Fruit fly (Drosophila melanogaster) whole organism, prepupa: ENCODE results near the gene CG10958.

Source experiments
- CG10669 ChIP-seq: fragments of 200-800 bp; sonication (Bioruptor generic); optimal IDR thresholded peaks from 3 replicates; lab custom pipeline; 2018; ENCODE audit warnings: missing biosample characterization, mild to moderate bottlenecking, missing genetic modification characterization, moderate library complexity
- CG11294 ChIP-seq: fragments of 200-800 bp; sonication (Bioruptor generic); IDR thresholded peaks from 2 replicates; pipeline ENCODE4 v1.3.6; 2022; ENCODE audit warnings: missing biosample characterization, missing genetic modification characterization
- CG11762 ChIP-seq: fragments of 200-800 bp; sonication (Bioruptor generic); optimal IDR thresholded peaks from 3 replicates; lab custom pipeline; 2016; ENCODE audit warnings: missing biosample characterization, missing genetic modification characterization; ENCODE audit not compliant: insufficient read depth
- CG11902 ChIP-seq: fragments of 200-800 bp; sonication (Bioruptor generic); optimal IDR thresholded peaks from 3 replicates; lab custom pipeline; 2016; ENCODE audit warnings: missing biosample characterization, missing genetic modification characterization
- CG1621 ChIP-seq: fragments of 200-800 bp; sonication (Bioruptor generic); optimal IDR thresholded peaks from 3 replicates; lab custom pipeline; 2018; ENCODE audit warnings: missing biosample characterization, mild to moderate bottlenecking, missing genetic modification characterization
- CG16779 ChIP-seq: fragments of 200-800 bp; sonication (Bioruptor generic); optimal IDR thresholded peaks from 3 replicates; lab custom pipeline; 2017; ENCODE audit warnings: missing biosample characterization, mild to moderate bottlenecking, missing genetic modification characterization
- CG34406 ChIP-seq: fragments of 200-800 bp; sonication (Bioruptor generic); optimal IDR thresholded peaks from 3 replicates; lab custom pipeline; 2016; ENCODE audit warnings: missing biosample characterization, missing genetic modification characterization
- CG3919 ChIP-seq: fragments of 200-800 bp; sonication (Bioruptor generic); optimal IDR thresholded peaks from 3 replicates; lab custom pipeline; 2016; ENCODE audit warnings: missing biosample characterization, missing genetic modification characterization
- CG4318 ChIP-seq: fragments of 200-800 bp; sonication (Bioruptor generic); optimal IDR thresholded peaks from 3 replicates; lab custom pipeline; 2017; ENCODE audit warnings: missing biosample characterization, mild to moderate bottlenecking, missing genetic modification characterization
- CG6163 ChIP-seq: fragments of 200-800 bp; sonication (Bioruptor generic); IDR thresholded peaks from 3 replicates; pipeline ENCODE4 v1.3.6; 2022; ENCODE audit warnings: missing biosample characterization, missing genetic modification characterization
- CG6276 ChIP-seq: fragments of 200-800 bp; sonication (Bioruptor generic); optimal IDR thresholded peaks from 2 replicates; lab custom pipeline; 2017; ENCODE audit warnings: missing biosample characterization, mild to moderate bottlenecking, missing genetic modification characterization
- CG6792 ChIP-seq: fragments of 200-800 bp; sonication (Bioruptor generic); optimal IDR thresholded peaks from 3 replicates; lab custom pipeline; 2016; ENCODE audit warnings: missing biosample characterization, missing genetic modification characterization
- CG6808 ChIP-seq: fragments of 200-800 bp; sonication (Bioruptor generic); optimal IDR thresholded peaks from 3 replicates; lab custom pipeline; 2017; ENCODE audit warnings: missing biosample characterization, missing genetic modification characterization, mild to moderate bottlenecking, moderate library complexity, missing genetic modification reagents
- CG6854 ChIP-seq: fragments of 200-800 bp; sonication (Bioruptor generic); optimal IDR thresholded peaks from 2 replicates; lab custom pipeline; 2017; ENCODE audit warnings: missing biosample characterization, mild to moderate bottlenecking, missing genetic modification characterization
- CG7368 ChIP-seq: fragments of 200-800 bp; sonication (Bioruptor generic); optimal IDR thresholded peaks from 3 replicates; lab custom pipeline; 2016; ENCODE audit warnings: missing biosample characterization, missing genetic modification characterization
- CG8119 ChIP-seq: fragments of 200-800 bp; sonication (Bioruptor generic); IDR thresholded peaks from 3 replicates; pipeline ENCODE4 v1.3.6; 2022; ENCODE audit warnings: missing biosample characterization, missing genetic modification characterization
- CG8319 ChIP-seq: fragments of 200-800 bp; sonication (Bioruptor generic); optimal IDR thresholded peaks from 3 replicates; lab custom pipeline; 2016; ENCODE audit warnings: missing biosample characterization, missing genetic modification characterization
- CG9139 ChIP-seq: fragments of 200-800 bp; sonication (Bioruptor generic); optimal IDR thresholded peaks from 3 replicates; lab custom pipeline; 2017; ENCODE audit warnings: missing biosample characterization, mild to moderate bottlenecking, missing genetic modification characterization
- Eip75B ChIP-seq: fragments of 200-800 bp; sonication (Bioruptor generic); optimal IDR thresholded peaks from 3 replicates; lab custom pipeline; 2016; ENCODE audit warnings: missing biosample characterization, missing genetic modification characterization
- Ets21C ChIP-seq: fragments of 200-800 bp; sonication (Bioruptor generic); optimal IDR thresholded peaks from 3 replicates; lab custom pipeline; 2016; ENCODE audit warnings: missing biosample characterization, missing genetic modification characterization
- Ets96B ChIP-seq: fragments of 200-800 bp; optimal IDR thresholded peaks from 2 replicates; lab custom pipeline; 2019; ENCODE audit warnings: missing biosample characterization, mild to moderate bottlenecking, missing genetic modification characterization, moderate library complexity
- Gug ChIP-seq: fragments of 200-800 bp; sonication (Bioruptor generic); IDR thresholded peaks from 2 replicates; pipeline ENCODE4 v1.3.6; 2022; ENCODE audit warnings: missing biosample characterization, missing genetic modification characterization
- Hr38 ChIP-seq: sonication (Bioruptor generic); optimal IDR thresholded peaks from 2 replicates; lab custom pipeline; 2016; ENCODE audit warnings: missing biosample characterization, missing genetic modification characterization
- Hr4 ChIP-seq: fragments of 200-800 bp; sonication (Bioruptor generic); optimal IDR thresholded peaks from 3 replicates; lab custom pipeline; 2016; ENCODE audit warnings: missing biosample characterization, missing genetic modification characterization
- Lpt ChIP-seq: fragments of 200-800 bp; sonication (Bioruptor generic); optimal IDR thresholded peaks from 3 replicates; lab custom pipeline; 2016; ENCODE audit warnings: missing biosample characterization, missing genetic modification characterization
- Met ChIP-seq: fragments of 200-800 bp; sonication (Bioruptor generic); optimal IDR thresholded peaks from 3 replicates; lab custom pipeline; 2016; ENCODE audit warnings: missing biosample characterization, missing genetic modification characterization
- OdsH ChIP-seq: fragments of 200-800 bp; sonication (Bioruptor generic); optimal IDR thresholded peaks from 3 replicates; lab custom pipeline; 2016; ENCODE audit warnings: missing biosample characterization, missing genetic modification characterization
- Smox ChIP-seq: fragments of 200-800 bp; sonication (Bioruptor generic); optimal IDR thresholded peaks from 3 replicates; lab custom pipeline; 2016; ENCODE audit warnings: missing biosample characterization, missing genetic modification characterization
- Sox14 ChIP-seq: fragments of 200-800 bp; sonication (Bioruptor generic); optimal IDR thresholded peaks from 3 replicates; lab custom pipeline; 2016; ENCODE audit warnings: missing biosample characterization, missing genetic modification characterization
- achi ChIP-seq: fragments of 200-800 bp; sonication (Bioruptor generic); optimal IDR thresholded peaks from 3 replicates; lab custom pipeline; 2016; ENCODE audit warnings: missing biosample characterization, missing genetic modification characterization
- acj6 ChIP-seq: fragments of 200-800 bp; sonication (Bioruptor generic); optimal IDR thresholded peaks from 3 replicates; lab custom pipeline; 2016; ENCODE audit warnings: missing biosample characterization, missing genetic modification characterization
- cyc ChIP-seq: fragments of 200-800 bp; sonication (Bioruptor generic); optimal IDR thresholded peaks from 3 replicates; lab custom pipeline; 2016; ENCODE audit warnings: missing biosample characterization, missing genetic modification characterization
- dac ChIP-seq: fragments of 200-800 bp; sonication (Bioruptor generic); optimal IDR thresholded peaks from 2 replicates; lab custom pipeline; 2017; ENCODE audit warnings: missing biosample characterization, mild to moderate bottlenecking, missing genetic modification characterization
- dsx ChIP-seq: fragments of 200-800 bp; optimal IDR thresholded peaks from 3 replicates; lab custom pipeline; 2019; ENCODE audit warnings: missing biosample characterization, mild to moderate bottlenecking, missing genetic modification characterization, moderate library complexity; ENCODE audit not compliant: poor library complexity, severe bottlenecking
- eg ChIP-seq: fragments of 200-800 bp; sonication (Bioruptor generic); IDR thresholded peaks from 3 replicates; pipeline ENCODE4 v1.3.6; 2022; ENCODE audit warnings: missing biosample characterization, missing genetic modification characterization
- esn ChIP-seq: fragments of 200-800 bp; sonication (Bioruptor generic); optimal IDR thresholded peaks from 2 replicates; lab custom pipeline; 2016; ENCODE audit warnings: missing biosample characterization, mild to moderate bottlenecking, missing genetic modification characterization, moderate library complexity
- fd85E ChIP-seq: fragments of 200-800 bp; sonication (Bioruptor generic); optimal IDR thresholded peaks from 3 replicates; lab custom pipeline; 2016; ENCODE audit warnings: missing biosample characterization, missing genetic modification characterization
- fkh ChIP-seq: fragments of 200-800 bp; sonication (Bioruptor generic); optimal IDR thresholded peaks from 3 replicates; lab custom pipeline; 2017; ENCODE audit warnings: missing biosample characterization, mild to moderate bottlenecking, missing genetic modification characterization, moderate library complexity
- lz ChIP-seq: fragments of 200-800 bp; sonication (Bioruptor generic); optimal IDR thresholded peaks from 3 replicates; lab custom pipeline; 2016; ENCODE audit warnings: missing biosample characterization, missing genetic modification characterization
- net ChIP-seq: fragments of 200-800 bp; sonication (Bioruptor generic); optimal IDR thresholded peaks from 3 replicates; lab custom pipeline; 2016; ENCODE audit warnings: missing biosample characterization, missing genetic modification characterization
- salr ChIP-seq, 2 experiments: fragments of 200-800 bp; sonication (Bioruptor generic); optimal IDR thresholded peaks; 3 replicates each; lab custom pipeline; 2016 to 2018; ENCODE audit warnings: missing biosample characterization in 2 of 2, missing genetic modification characterization in 2 of 2, mild to moderate bottlenecking in 1 of 2
- spab ChIP-seq: fragments of 200-800 bp; sonication (Bioruptor generic); optimal IDR thresholded peaks from 2 replicates; lab custom pipeline; 2017; ENCODE audit warnings: missing biosample characterization, mild to moderate bottlenecking, missing genetic modification characterization, missing genetic modification reagents
- ss ChIP-seq, 2 experiments: fragments of 200-800 bp; sonication (Bioruptor generic); optimal IDR thresholded peaks; 2 replicates in 1 of 2; 3 replicates in 1 of 2; lab custom pipeline; 2017 to 2018; ENCODE audit warnings: mild to moderate bottlenecking in 2 of 2, missing biosample characterization in 2 of 2, missing genetic modification characterization in 2 of 2, moderate library complexity in 1 of 2
- svp ChIP-seq: fragments of 200-800 bp; sonication (Bioruptor generic); peaks from one replicate; lab custom pipeline; 2016; ENCODE audit warnings: missing biosample characterization, missing genetic modification characterization
- vri ChIP-seq: fragments of 200-800 bp; sonication (Bioruptor generic); optimal IDR thresholded peaks from 3 replicates; lab custom pipeline; 2016; ENCODE audit warnings: missing biosample characterization, mild to moderate bottlenecking, missing genetic modification characterization

Gene CG10958

DNA sequence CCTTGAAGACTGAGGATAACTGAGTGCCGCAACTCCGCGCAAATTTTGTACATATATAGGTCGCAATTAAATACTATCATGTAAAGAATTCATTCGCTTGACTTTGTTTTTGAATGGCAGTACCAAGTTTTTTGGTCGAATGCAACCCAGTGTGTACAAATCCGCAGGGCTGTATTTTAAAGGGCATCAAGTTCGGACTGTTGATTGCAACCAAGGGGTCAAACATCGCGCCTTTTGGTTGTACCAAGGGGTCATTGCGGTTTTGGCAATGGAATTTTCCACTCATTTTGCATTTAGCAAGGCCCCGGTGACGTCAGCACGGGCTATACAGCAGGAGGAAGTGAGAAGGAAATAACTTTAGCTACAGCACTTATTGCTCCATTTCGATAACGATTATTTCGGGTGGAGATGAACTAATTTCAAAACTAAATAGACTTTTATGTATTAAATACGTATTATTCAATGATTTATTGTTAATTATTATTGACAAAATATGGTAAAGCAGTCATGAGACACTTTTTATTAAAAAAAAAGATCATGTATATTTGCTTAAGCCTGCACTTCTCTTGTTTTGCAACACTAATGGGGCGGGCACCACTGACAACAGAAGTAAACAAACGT, at the start of gene CG10958 (continued):
- TF ChIP-seq Gug (0 out of 2 replicates have a peak, but pooled peaks have one; percentile 12), Hr4 (GFP tag; lab: Kevin White, UChicago) (peak; percentile 39), Ets96B (tag; lab: Kevin White, UChicago) (peak; percentile 42), CG11294 (GFP tag; lab: Robert Waterston, UW) (no peak; the same call in 1 of the 2 replicates), salr (GFP tag; optimal IDR thresholded peaks at IDR 0.05; lab: Kevin White, UChicago) (no peak), CG11902 (GFP tag; lab: Kevin White, UChicago) (peak; percentile 34), fd85E (GFP tag; lab: Kevin White, UChicago) (peak; percentile 25), Met (GFP tag; lab: Kevin White, UChicago) (no peak), Hr38 (GFP tag; lab: Kevin White, UChicago) (no peak)

- TF ChIP-seq acj6 (no peak), Gug (no peak), cyc (GFP tag; lab: Kevin White, UChicago) (no peak)
Observed at dm6 chrX:8087113-8087512, 45.0 kb upstream of the CG10958 start, which contains the start of gene CG2256. CG2256 (minus strand) TSS chrX:8087213.

DNA sequence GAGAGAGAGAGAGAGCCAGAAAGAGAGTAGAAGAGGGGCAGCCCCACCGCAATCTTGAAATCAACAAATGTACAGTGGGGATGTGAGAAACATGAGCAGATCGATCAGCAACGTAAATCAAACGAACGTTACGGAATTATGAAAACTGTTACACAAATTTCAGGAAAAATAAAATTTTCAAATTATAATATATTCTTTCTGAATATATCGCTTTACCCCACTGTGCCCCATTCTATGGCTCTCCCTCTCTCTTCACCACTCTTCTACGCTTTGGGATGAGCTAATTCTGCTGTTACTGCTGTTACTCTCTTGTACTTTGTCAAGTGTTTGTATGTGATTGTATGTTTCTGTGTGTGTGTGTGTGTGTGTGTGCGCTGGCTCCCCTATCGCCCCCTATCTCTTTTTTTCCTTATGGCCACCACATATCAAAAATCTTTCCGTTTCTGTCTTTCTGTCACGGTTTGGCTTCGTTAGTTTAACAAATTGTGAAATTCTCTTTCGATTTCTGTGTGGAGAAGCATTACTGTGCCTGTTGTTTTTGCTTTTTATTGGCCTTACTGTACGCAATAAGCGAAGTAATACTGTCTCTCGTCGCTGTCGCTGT, 41.0 kb upstream of the CG10958 start:
- TF ChIP-seq CG10669 (GFP tag; lab: Kevin White, UChicago) = peak; percentile 93
- peak; percentile 97 for TF ChIP-seq net
- peak; percentile 94 for TF ChIP-seq CG4318 (GFP tag; lab: Kevin White, UChicago)
- TF ChIP-seq cyc (GFP tag; lab: Kevin White, UChicago) = peak; percentile 93
- peak; percentile 97 for TF ChIP-seq CG3919 (GFP tag; lab: Kevin White, UChicago)
- peak; percentile 84 for TF ChIP-seq fd85E (GFP tag; lab: Kevin White, UChicago)
- peak; percentile 97 for TF ChIP-seq achi (GFP tag; lab: Kevin White, UChicago)
- TF ChIP-seq svp (GFP tag; lab: Kevin White, UChicago) = peak; percentile 96
- peak; percentile 95 for TF ChIP-seq Sox14 (GFP tag; lab: Kevin White, UChicago)
- TF ChIP-seq lz (GFP tag; lab: Kevin White, UChicago) = peak; percentile 96
- peak; percentile 92 for TF ChIP-seq CG7368
- peak; percentile 98 for TF ChIP-seq OdsH
- TF ChIP-seq Smox (GFP tag; lab: Kevin White, UChicago) = peak; percentile 100
- peak; percentile 93 for TF ChIP-seq dac (GFP tag; lab: Kevin White, UChicago)
- peak; percentile 94 for TF ChIP-seq CG16779 (tag; lab: Kevin White, UChicago)
- TF ChIP-seq fkh (GFP tag; lab: Kevin White, UChicago) = peak; percentile 80
- peak; percentile 96 for TF ChIP-seq Eip75B
- peak; percentile 88 for TF ChIP-seq Ets21C (GFP tag; lab: Kevin White, UChicago)
- TF ChIP-seq vri (GFP tag; lab: Kevin White, UChicago) = peak; percentile 94
- peak; percentile 92 for TF ChIP-seq CG6854 (GFP tag; lab: Kevin White, UChicago)
- peak; percentile 99 for TF ChIP-seq CG6163
- peak; percentile 96 for TF ChIP-seq esn (GFP tag; lab: Kevin White, UChicago)
- TF ChIP-seq CG9139 (GFP tag; lab: Kevin White, UChicago) = peak; percentile 91
- TF ChIP-seq CG6808 (GFP tag; lab: Kevin White, UChicago) = peak; percentile 90
- TF ChIP-seq CG11762 (GFP tag; lab: Kevin White, UChicago) = peak; percentile 96
- peak; percentile 97 for TF ChIP-seq Met (GFP tag; lab: Kevin White, UChicago)
- TF ChIP-seq ss (GFP tag; optimal IDR thresholded peaks at IDR 0.05; lab: Kevin White, UChicago) = peak; percentile 93 to 94
- TF ChIP-seq CG34406 = peak; percentile 96
- TF ChIP-seq dsx = peak; percentile 93
- peak; percentile 99 for TF ChIP-seq eg (GFP tag; lab: Robert Waterston, UW)
- TF ChIP-seq spab (GFP tag; lab: Kevin White, UChicago) = peak; percentile 93
- TF ChIP-seq CG1621 = peak; percentile 94
- TF ChIP-seq salr (GFP tag; optimal IDR thresholded peaks at IDR 0.05; lab: Kevin White, UChicago) = peak; percentile 92 to 93
- peak; percentile 95 for TF ChIP-seq CG6792 (GFP tag; lab: Kevin White, UChicago)
- peak; percentile 97 for TF ChIP-seq Lpt (GFP tag; lab: Kevin White, UChicago)
- peak; percentile 96 for TF ChIP-seq CG8319 (GFP tag; lab: Kevin White, UChicago)
- TF ChIP-seq Ets96B (tag; lab: Kevin White, UChicago) = peak; percentile 94
- TF ChIP-seq acj6 = peak; percentile 97
- TF ChIP-seq CG6276 (GFP tag; lab: Kevin White, UChicago) = peak; percentile 97
- peak; percentile 98 for TF ChIP-seq CG8119
